Worm (Caenorhabditis elegans) whole organism, L1 larva: ENCODE data around the gene ubc-21.

Source experiments
- C34B4.2 ChIP-seq: sonication (generic microtip); optimal IDR thresholded peaks from 2 replicates; lab custom pipeline; 2017; ENCODE audit warnings: mild to moderate bottlenecking, missing genetic modification characterization, missing compliant biosample characterization
- F16B12.6 ChIP-seq: fragments of 150-350 bp; optimal IDR thresholded peaks from 2 replicates; lab custom pipeline; 2014; ENCODE audit warnings: missing biosample characterization, missing genetic modification characterization
- ceh-90 ChIP-seq: sonication (generic microtip); optimal IDR thresholded peaks from 2 replicates; lab custom pipeline; 2016; ENCODE audit warnings: missing genetic modification characterization, missing compliant biosample characterization
- efl-1 ChIP-seq, 4 experiments: fragments of 150-350 bp; optimal IDR thresholded peaks in 3 of 4; peaks in 1 of 4; 1 replicate in 1 of 4; 2 replicates in 3 of 4; lab custom pipeline; 2014; ENCODE audit warnings: missing biosample characterization in 2 of 4, missing genetic modification characterization in 2 of 4, missing genetic modification reagents in 2 of 4
- lin-14 ChIP-seq: fragments of 200-800 bp; sonication (Bioruptor generic); optimal IDR thresholded peaks from 2 replicates; lab custom pipeline; 2018; ENCODE audit warnings: mild to moderate bottlenecking, missing genetic modification characterization, moderate library complexity, missing compliant biosample characterization
- mep-1 ChIP-seq: fragments of 150-350 bp; optimal IDR thresholded peaks from 2 replicates; lab custom pipeline; 2014; ENCODE audit warnings: missing biosample characterization, missing genetic modification characterization
- nhr-84 ChIP-seq: sonication (generic microtip); optimal IDR thresholded peaks from 2 replicates; lab custom pipeline; 2017; ENCODE audit warnings: missing biosample characterization, missing genetic modification characterization
- sup-37 ChIP-seq: fragments of 200-800 bp; sonication (Bioruptor generic); optimal IDR thresholded peaks from 2 replicates; lab custom pipeline; 2018; ENCODE audit warnings: mild to moderate bottlenecking, missing genetic modification characterization, missing compliant biosample characterization
- unc-30 ChIP-seq: sonication (generic microtip); optimal IDR thresholded peaks from 2 replicates; lab custom pipeline; 2017; ENCODE audit warnings: missing biosample characterization, missing genetic modification characterization
- zag-1 ChIP-seq: fragments of 150-350 bp; optimal IDR thresholded peaks from 2 replicates; lab custom pipeline; 2014; ENCODE audit warnings: missing biosample characterization, missing genetic modification characterization

ubc-21 gene

DNA sequence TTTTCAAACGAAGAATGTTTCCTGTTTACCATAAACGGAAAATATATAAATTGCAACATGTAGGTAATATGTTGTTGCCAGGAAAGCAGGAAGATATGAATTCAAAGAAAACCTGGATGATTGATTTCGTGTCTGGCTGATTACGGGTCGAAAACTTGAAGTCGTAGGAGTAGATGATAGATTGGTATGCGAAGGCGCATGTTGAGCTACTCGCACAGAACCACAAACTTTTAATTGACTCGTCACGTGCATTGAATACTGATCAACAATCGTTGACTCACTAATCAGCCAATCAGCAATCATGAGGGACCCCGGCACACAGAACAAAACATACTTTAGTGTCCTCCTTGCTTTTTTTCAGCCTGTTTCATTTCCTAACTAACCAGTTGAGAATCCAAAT lies 51.8 kb downstream of the ubc-21 start (continued):
- no peak for TF ChIP-seq zag-1 (tag; lab: Kevin White, UChicago)
- TF ChIP-seq F16B12.6 (tag; lab: Kevin White, UChicago): no peak
- TF ChIP-seq nhr-84 (tag; lab: Kevin White, UChicago): no peak
- TF ChIP-seq mep-1 (tag; lab: Kevin White, UChicago): no peak
- TF ChIP-seq efl-1 (optimal IDR thresholded peaks at IDR 0.05; lab: Kevin White, UChicago): no peak
- TF ChIP-seq efl-1 (GFP tag; optimal IDR thresholded peaks at IDR 0.05 in 1 of 2; lab: Kevin White, UChicago): no peak
- TF ChIP-seq ceh-90 (tag; lab: Kevin White, UChicago): no peak
- TF ChIP-seq sup-37 (GFP tag; lab: Kevin White, UChicago): no peak
- TF ChIP-seq unc-30: no peak
- peak; percentile 48 for TF ChIP-seq lin-14 (GFP tag; lab: Kevin White, UChicago)
- no peak for TF ChIP-seq C34B4.2
